Worm (Caenorhabditis elegans) whole organism, L4 larva: ENCODE measurements around the gene lin-12.

Source experiments
- F26F4.8 ChIP-seq: fragments of 200-800 bp; sonication (Bioruptor generic); conservative IDR thresholded peaks from 2 replicates; pipeline ENCODE4 v1.3.6; 2022; ENCODE audit warnings: missing genetic modification characterization, missing compliant biosample characterization
- T20F7.1 ChIP-seq: fragments of 200-800 bp; sonication (Bioruptor generic); optimal IDR thresholded peaks from 2 replicates; lab custom pipeline; 2018; ENCODE audit warnings: mild to moderate bottlenecking, missing genetic modification characterization, missing compliant biosample characterization
- T26A8.4 ChIP-seq: fragments of 200-800 bp; sonication (Bioruptor generic); IDR thresholded peaks from 2 replicates; pipeline ENCODE4 v1.3.6; 2022; ENCODE audit warnings: missing genetic modification characterization, missing compliant biosample characterization
- Y48G9A.11 ChIP-seq: fragments of 200-800 bp; sonication (Bioruptor generic); IDR thresholded peaks from 2 replicates; pipeline ENCODE4 v1.3.6; 2022; ENCODE audit warnings: missing genetic modification reagents, missing genetic modification characterization, missing compliant biosample characterization
- ZK546.5 ChIP-seq, 2 experiments: sonication (generic microtip); optimal IDR thresholded peaks; 2 replicates each; lab custom pipeline; 2017; ENCODE audit warnings: missing biosample characterization in 2 of 2, missing genetic modification characterization in 2 of 2
- arid-1 ChIP-seq: fragments of 200-800 bp; sonication (Bioruptor generic); conservative IDR thresholded peaks from 2 replicates; pipeline ENCODE4 v1.3.6; 2022; ENCODE audit warnings: missing genetic modification reagents, missing genetic modification characterization, missing compliant biosample characterization
- attf-4 ChIP-seq: sonication (generic microtip); optimal IDR thresholded peaks from 3 replicates; lab custom pipeline; 2017; ENCODE audit warnings: missing biosample characterization, missing genetic modification characterization
- ceh-44 ChIP-seq: fragments of 200-800 bp; sonication (Bioruptor generic); IDR thresholded peaks from 2 replicates; pipeline ENCODE4 v1.3.6; 2022; ENCODE audit warnings: missing genetic modification reagents, missing genetic modification characterization, missing compliant biosample characterization
- ceh-62 ChIP-seq: sonication (generic microtip); optimal IDR thresholded peaks from 2 replicates; lab custom pipeline; 2017; ENCODE audit warnings: missing biosample characterization, missing genetic modification characterization
- ceh-82 ChIP-seq: sonication (generic microtip); optimal IDR thresholded peaks from 2 replicates; lab custom pipeline; 2017; ENCODE audit warnings: missing biosample characterization, missing genetic modification characterization
- ctbp-1 ChIP-seq: fragments of 200-800 bp; sonication (Bioruptor generic); IDR thresholded peaks from 2 replicates; pipeline ENCODE4 v1.3.6; 2022; ENCODE audit warnings: missing genetic modification reagents, missing genetic modification characterization, missing compliant biosample characterization
- daf-12 ChIP-seq: fragments of 150-350 bp; optimal IDR thresholded peaks from 2 replicates; lab custom pipeline; 2014; ENCODE audit warnings: missing biosample characterization, missing genetic modification reagents, missing genetic modification characterization
- daf-16 ChIP-seq, 3 experiments: sonication (generic microtip); optimal IDR thresholded peaks; 2 replicates each; lab custom pipeline; 2016 to 2017; ENCODE audit warnings: missing genetic modification characterization in 3 of 3, missing genetic modification reagents in 3 of 3, mild to moderate bottlenecking in 2 of 3, missing compliant biosample characterization in 2 of 3, missing biosample characterization in 1 of 3, moderate library complexity in 1 of 3
- daf-19 ChIP-seq: fragments of 200-800 bp; sonication (Bioruptor generic); conservative IDR thresholded peaks from 2 replicates; pipeline ENCODE4 v1.3.6; 2022; ENCODE audit warnings: missing genetic modification characterization, missing compliant biosample characterization
- dmd-6 ChIP-seq: fragments of 200-800 bp; sonication (Bioruptor generic); IDR thresholded peaks from 2 replicates; pipeline ENCODE4 v1.3.6; 2022; ENCODE audit warnings: missing genetic modification reagents, missing genetic modification characterization, missing compliant biosample characterization
- dmd-8 ChIP-seq: fragments of 200-800 bp; sonication (Bioruptor generic); IDR thresholded peaks from 2 replicates; pipeline ENCODE4 v1.3.6; 2022; ENCODE audit warnings: missing genetic modification characterization, missing compliant biosample characterization
- dpl-1 ChIP-seq: fragments of 150-350 bp; optimal IDR thresholded peaks from 2 replicates; lab custom pipeline; 2014; ENCODE audit warnings: missing biosample characterization, missing genetic modification reagents, missing genetic modification characterization
- dve-1 ChIP-seq: sonication (generic microtip); optimal IDR thresholded peaks from 2 replicates; lab custom pipeline; 2017; ENCODE audit warnings: antibody characterized with exemption, mild to moderate bottlenecking, missing genetic modification characterization, missing compliant biosample characterization; ENCODE audit not compliant: insufficient read depth
- hif-1 ChIP-seq, 2 experiments: sonication (generic microtip); optimal IDR thresholded peaks; 2 replicates each; lab custom pipeline; 2016 to 2017; ENCODE audit warnings: missing compliant biosample characterization in 2 of 2, missing genetic modification characterization in 2 of 2, missing genetic modification reagents in 2 of 2, missing genotype in 2 of 2, mild to moderate bottlenecking in 1 of 2
- lim-7 ChIP-seq: fragments of 200-800 bp; sonication (Bioruptor generic); IDR thresholded peaks from 2 replicates; pipeline ENCODE4 v1.3.6; 2022; ENCODE audit warnings: missing genetic modification characterization, missing compliant biosample characterization
- lin-13 ChIP-seq: fragments of 150-350 bp; optimal IDR thresholded peaks from 2 replicates; lab custom pipeline; 2014; ENCODE audit warnings: missing biosample characterization, missing genetic modification reagents, missing genetic modification characterization
- lin-29 ChIP-seq: fragments of 200-800 bp; sonication (Bioruptor generic); IDR thresholded peaks from 2 replicates; pipeline ENCODE4 v1.3.6; 2022; ENCODE audit warnings: missing genetic modification reagents, missing genetic modification characterization, missing compliant biosample characterization
- lin-38 ChIP-seq: fragments of 200-800 bp; sonication (Bioruptor generic); IDR thresholded peaks from 2 replicates; pipeline ENCODE4 v1.3.6; 2022; ENCODE audit warnings: missing genetic modification reagents, missing genetic modification characterization, missing compliant biosample characterization
- lsy-2 ChIP-seq, 2 experiments: fragments of 150-350 bp in 1 of 2; sonication (generic microtip) in 1 of 2; optimal IDR thresholded peaks; 2 replicates each; lab custom pipeline; 2014 to 2017; ENCODE audit warnings: missing biosample characterization in 2 of 2, missing genetic modification characterization in 2 of 2
- madf-9 ChIP-seq: fragments of 200-800 bp; sonication (Bioruptor generic); conservative IDR thresholded peaks from 2 replicates; pipeline ENCODE4 v1.3.6; 2022; ENCODE audit warnings: missing genetic modification reagents, missing genetic modification characterization, missing compliant biosample characterization
- mdt-29 ChIP-seq: fragments of 200-800 bp; sonication (Bioruptor generic); IDR thresholded peaks from 2 replicates; pipeline ENCODE4 v1.3.6; 2022; ENCODE audit warnings: missing genetic modification reagents, missing genetic modification characterization, missing compliant biosample characterization
- mep-1 ChIP-seq: fragments of 150-350 bp; sonication (generic microtip); optimal IDR thresholded peaks from 3 replicates; lab custom pipeline; 2014; ENCODE audit warnings: missing biosample characterization, missing genetic modification characterization
- mes-2 ChIP-seq: sonication (generic microtip); optimal IDR thresholded peaks from 2 replicates; lab custom pipeline; 2016; ENCODE audit warnings: missing genotype, mild to moderate bottlenecking, missing genetic modification characterization, missing compliant biosample characterization; ENCODE audit not compliant: poor library complexity, severe bottlenecking
- mxl-2 ChIP-seq: fragments of 200-800 bp; sonication (Bioruptor generic); conservative IDR thresholded peaks from 2 replicates; pipeline ENCODE4 v1.3.6; 2022; ENCODE audit warnings: missing genetic modification reagents, missing genetic modification characterization, missing compliant biosample characterization
- mxl-3 ChIP-seq: fragments of 200-800 bp; sonication (Bioruptor generic); optimal IDR thresholded peaks from 2 replicates; lab custom pipeline; 2018; ENCODE audit warnings: mild to moderate bottlenecking, missing genetic modification characterization, missing compliant biosample characterization
- nhr-102 ChIP-seq: sonication (generic microtip); optimal IDR thresholded peaks from 2 replicates; lab custom pipeline; 2016; ENCODE audit warnings: mild to moderate bottlenecking, missing genetic modification characterization, moderate library complexity, missing compliant biosample characterization
- nhr-111 ChIP-seq: fragments of 200-800 bp; sonication (Bioruptor generic); optimal IDR thresholded peaks from 2 replicates; lab custom pipeline; 2018; ENCODE audit warnings: mild to moderate bottlenecking, missing genetic modification characterization, missing compliant biosample characterization
- nhr-28 ChIP-seq: fragments of 150-350 bp; optimal IDR thresholded peaks from 2 replicates; lab custom pipeline; 2014; ENCODE audit warnings: missing biosample characterization, missing genetic modification characterization
- nhr-41 ChIP-seq: fragments of 200-800 bp; sonication (Bioruptor generic); IDR thresholded peaks from 2 replicates; pipeline ENCODE4 v1.3.6; 2022; ENCODE audit warnings: missing genetic modification reagents, missing genetic modification characterization, missing compliant biosample characterization
- pha-4 ChIP-seq, 2 experiments: fragments of 150-350 bp in 1 of 2; fragments of 200-800 bp in 1 of 2; sonication (Bioruptor generic) in 1 of 2; IDR thresholded peaks in 1 of 2; optimal IDR thresholded peaks in 1 of 2; 2 replicates each; pipeline versions ENCODE4 v1.3.6 to Lab custom; 2014 to 2022; ENCODE audit warnings: missing genetic modification characterization in 2 of 2, missing genetic modification reagents in 2 of 2, missing biosample characterization in 1 of 2, missing compliant biosample characterization in 1 of 2
- pqm-1 ChIP-seq: sonication (generic microtip); optimal IDR thresholded peaks from 2 replicates; lab custom pipeline; 2017; ENCODE audit warnings: missing biosample characterization, missing genetic modification characterization
- saeg-2 ChIP-seq: fragments of 200-800 bp; sonication (Bioruptor generic); IDR thresholded peaks from 2 replicates; pipeline ENCODE4 v1.3.6; 2022; ENCODE audit warnings: missing genetic modification reagents, missing genetic modification characterization, missing compliant biosample characterization
- set-16 ChIP-seq: fragments of 200-800 bp; sonication (Bioruptor generic); IDR thresholded peaks from 2 replicates; pipeline ENCODE4 v1.3.6; 2022; ENCODE audit warnings: missing genetic modification reagents, missing genetic modification characterization, missing compliant biosample characterization
- tra-1 ChIP-seq: fragments of 200-800 bp; sonication (Bioruptor generic); IDR thresholded peaks from 2 replicates; pipeline ENCODE4 v1.3.6; 2022; ENCODE audit warnings: missing genetic modification reagents, missing genetic modification characterization, missing compliant biosample characterization
- unc-62 ChIP-seq, 3 experiments: fragments of 150-350 bp in 1 of 3; sonication (generic microtip); optimal IDR thresholded peaks in 2 of 3; peaks in 1 of 3; 1 replicate in 1 of 3; 2 replicates in 2 of 3; lab custom pipeline; 2014 to 2017; ENCODE audit warnings: missing biosample characterization in 3 of 3, missing genetic modification characterization in 3 of 3, missing genetic modification reagents in 3 of 3, missing genotype in 1 of 3
- zfp-3 ChIP-seq: fragments of 200-800 bp; sonication (Bioruptor generic); conservative IDR thresholded peaks from 2 replicates; pipeline ENCODE4 v1.3.6; 2022; ENCODE audit warnings: missing genetic modification reagents, missing genetic modification characterization, missing compliant biosample characterization
- zip-11 ChIP-seq: fragments of 200-800 bp; sonication (Bioruptor generic); IDR thresholded peaks from 2 replicates; pipeline ENCODE4 v1.3.6; 2022; ENCODE audit warnings: missing genetic modification characterization, missing compliant biosample characterization

The lin-12 gene

DNA sequence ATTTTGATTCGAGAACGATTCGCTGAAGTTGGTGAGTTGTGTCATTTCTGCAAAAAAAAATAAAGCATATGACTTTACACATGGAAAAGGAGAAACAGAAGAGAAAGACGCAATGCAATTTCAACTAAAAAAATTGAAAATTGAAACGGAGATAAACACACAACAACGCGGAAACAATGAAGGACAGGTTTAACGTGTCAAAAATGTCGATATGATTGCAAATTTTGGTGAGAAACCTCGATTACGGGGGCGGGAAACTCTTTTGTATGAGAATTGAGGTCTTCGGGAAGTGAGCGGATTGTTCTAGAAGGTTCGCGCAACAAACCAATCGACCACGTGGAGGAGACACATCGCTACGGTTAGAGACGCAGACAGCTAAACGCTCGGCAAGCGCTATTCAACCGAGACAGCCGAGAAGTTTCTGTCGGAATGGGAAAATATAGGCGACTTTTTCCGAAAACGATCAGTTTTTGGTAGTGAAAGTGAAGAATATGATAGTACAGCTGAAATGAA, 17.5 kb downstream of the lin-12 start, which contains the start of gene R107.5 (continued):
- TF ChIP-seq pqm-1 (tag; lab: Kevin White, UChicago): no peak
- peak; percentile 56; the same call in 1 of the 2 replicates for TF ChIP-seq mxl-2 (GFP tag; lab: Robert Waterston, UW)
- peak; percentile 97 for TF ChIP-seq pha-4 (GFP tag; IDR thresholded peaks at IDR 0.05; lab: Robert Waterston, UW)
- peak; percentile 26 for TF ChIP-seq pha-4 (tag; optimal IDR thresholded peaks at IDR 0.05; lab: Kevin White, UChicago)
- TF ChIP-seq lin-29 (GFP tag; lab: Robert Waterston, UW): peak; percentile 93
- TF ChIP-seq, all 104 proteins: peak for 78

- TF ChIP-seq saeg-2 (GFP tag; lab: Robert Waterston, UW) (0 out of 2 replicates have a peak, but pooled peaks have one; percentile 56), nhr-102 (tag; lab: Kevin White, UChicago) (no peak), ctbp-1 (GFP tag; lab: Robert Waterston, UW) (0 out of 2 replicates have a peak, but pooled peaks have one; percentile 28), lsy-2 (tag; optimal IDR thresholded peaks at IDR 0.05; lab: Kevin White, UChicago) (no peak), arid-1 (GFP tag; lab: Robert Waterston, UW) (no peak), mes-2 (no peak)
Observed at ce11 chrIII:9053263-9053662, 18.0 kb downstream of the lin-12 start.

DNA sequence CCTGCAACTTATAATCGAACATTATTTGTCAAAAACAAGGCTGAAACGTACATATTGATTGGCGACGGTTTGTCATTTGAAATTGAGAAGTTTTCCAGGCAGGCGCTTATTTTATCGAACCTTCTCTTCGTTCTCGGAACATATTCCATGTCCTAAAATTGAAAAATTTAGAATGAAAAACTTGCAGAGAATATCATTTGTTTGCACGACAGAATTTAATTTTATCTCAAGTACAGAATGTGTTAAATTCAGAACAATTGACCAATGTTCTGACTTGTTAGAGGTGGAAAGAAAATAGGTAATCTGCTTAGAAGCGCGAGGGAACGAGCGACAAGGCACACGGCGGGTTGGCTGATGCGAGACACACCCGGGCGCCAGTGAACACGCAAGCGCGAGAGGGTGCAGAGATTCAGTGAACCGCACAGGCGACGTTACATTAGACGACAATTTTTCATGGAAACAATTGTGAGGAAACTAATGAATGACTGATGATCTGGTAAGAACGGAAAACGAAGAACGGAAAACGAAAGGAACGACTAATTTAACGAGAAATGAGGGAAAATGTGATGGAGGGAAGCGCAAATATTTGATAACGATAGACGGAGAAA, 18.8 kb downstream of the lin-12 start:
- TF ChIP-seq lin-38 (GFP tag; lab: Robert Waterston, UW): peak; percentile 40; the same call in 1 of the 2 replicates
- peak; percentile 54 for TF ChIP-seq mep-1 (tag; lab: Kevin White, UChicago)
- TF ChIP-seq attf-4 (tag; lab: Kevin White, UChicago): no peak
- TF ChIP-seq ZK546.5 (tag; optimal IDR thresholded peaks at IDR 0.05; lab: Kevin White, UChicago): no peak
- 0 out of 2 replicates have a peak, but pooled peaks have one; percentile 23 for TF ChIP-seq dmd-8 (GFP tag; lab: Robert Waterston, UW)
- TF ChIP-seq mxl-3 (GFP tag; lab: Kevin White, UChicago): peak; percentile 68
- TF ChIP-seq nhr-102 (tag; lab: Kevin White, UChicago): no peak
- TF ChIP-seq Y48G9A.11: peak; percentile 69
- TF ChIP-seq F26F4.8: 0 out of 2 replicates have a peak, but pooled peaks have one; percentile 42
- peak; percentile 74 for TF ChIP-seq set-16
- TF ChIP-seq lim-7 (GFP tag; lab: Robert Waterston, UW): peak; percentile 47; the same call in 1 of the 2 replicates
- peak; percentile 39 for TF ChIP-seq T20F7.1
- TF ChIP-seq T26A8.4 (GFP tag; lab: Robert Waterston, UW): peak; percentile 20; the same call in 1 of the 2 replicates
- TF ChIP-seq nhr-111: no peak
- no peak for TF ChIP-seq daf-12 (tag; lab: Kevin White, UChicago)
- TF ChIP-seq unc-62 (GFP tag; optimal IDR thresholded peaks at IDR 0.05 in 1 of 2; lab: Kevin White, UChicago): peak in 1 of 2 experiments; percentile 97
- no peak for TF ChIP-seq unc-62 (tag; optimal IDR thresholded peaks at IDR 0.05; lab: Kevin White, UChicago)
- TF ChIP-seq daf-16 (GFP tag; optimal IDR thresholded peaks at IDR 0.05; lab: Kevin White, UChicago): peak in 1 of 2 experiments; percentile 29
- TF ChIP-seq daf-16 (tag; optimal IDR thresholded peaks at IDR 0.05; lab: Kevin White, UChicago): peak; percentile 6
- TF ChIP-seq hif-1 (tag; optimal IDR thresholded peaks at IDR 0.05; lab: Kevin White, UChicago): peak in 1 of 2 experiments; percentile 10
- TF ChIP-seq nhr-41 (GFP tag; lab: Robert Waterston, UW): no peak
- peak; percentile 78 for TF ChIP-seq ctbp-1 (GFP tag; lab: Robert Waterston, UW)
- 0 out of 2 replicates have a peak, but pooled peaks have one; percentile 25 for TF ChIP-seq madf-9 (GFP tag; lab: Robert Waterston, UW)
- TF ChIP-seq ceh-82 (tag; lab: Kevin White, UChicago): no peak
- no peak for TF ChIP-seq ceh-62
- TF ChIP-seq tra-1 (GFP tag; lab: Robert Waterston, UW): 0 out of 2 replicates have a peak, but pooled peaks have one; percentile 24
- TF ChIP-seq mdt-29 (GFP tag; lab: Robert Waterston, UW): 0 out of 2 replicates have a peak, but pooled peaks have one; percentile 19
- TF ChIP-seq lin-13 (GFP tag; lab: Kevin White, UChicago): peak; percentile 37
- TF ChIP-seq daf-19 (GFP tag; lab: Robert Waterston, UW): no peak
- TF ChIP-seq nhr-28: peak; percentile 22
- peak; percentile 4 for TF ChIP-seq dve-1 (tag; lab: Kevin White, UChicago)
- peak; percentile 55 for TF ChIP-seq dmd-6 (GFP tag; lab: Robert Waterston, UW)
- peak; percentile 11 for TF ChIP-seq dpl-1 (GFP tag; lab: Kevin White, UChicago)
- TF ChIP-seq ceh-44 (GFP tag; lab: Robert Waterston, UW): no peak
- peak; percentile 79 for TF ChIP-seq zfp-3
- peak; percentile 44; the same call in 1 of the 2 replicates for TF ChIP-seq zip-11
